Fruit fly (Drosophila melanogaster) ovary, adult (tissue): ENCODE data around the gene RpS8.

Source experiments
- CG17801 ChIP-seq: fragments of 200-800 bp; optimal IDR thresholded peaks from 2 replicates; lab custom pipeline; 2019; ENCODE audit warnings: missing biosample characterization, mild to moderate bottlenecking, missing genetic modification characterization, moderate library complexity; ENCODE audit not compliant: partially characterized antibody

RpS8 gene

dm6 chr3R:29847126-29847525 lies 14.3 kb upstream of the RpS8 start:
- no peak for TF ChIP-seq CG17801 (GFP tag; lab: Kevin White, UChicago)

DNA sequence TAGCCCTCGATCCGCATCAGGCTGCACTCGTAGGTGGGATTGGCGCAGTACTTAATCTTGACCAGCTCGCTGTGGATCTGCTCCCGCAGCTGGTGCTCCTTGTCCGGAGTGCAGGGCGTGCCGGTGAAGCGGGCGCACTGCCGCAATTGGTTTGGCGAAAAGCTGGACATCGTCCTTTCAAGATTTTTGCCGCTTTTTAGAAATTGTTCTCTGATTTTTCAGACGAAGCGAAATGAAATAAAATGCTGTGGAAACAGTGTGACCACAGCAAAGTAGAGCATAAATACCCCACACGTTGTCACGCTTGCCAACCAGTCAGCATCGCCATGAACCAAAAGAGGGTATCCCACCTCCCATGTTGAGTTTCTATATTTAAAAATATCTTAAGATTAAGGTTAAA lies 4.2 kb upstream of the RpS8 start, which contains the start of gene dgt1:
Gene dgt1 (minus strand): TSS at position 264 of the 400 bp plus-strand sequence.
- no peak for TF ChIP-seq CG17801 (GFP tag; lab: Kevin White, UChicago)

dm6 chr3R:29858806-29859205 lies 2.6 kb upstream of the RpS8 start, which contains the start of gene CG7824:
CG7824 (minus strand) TSS chr3R:29858936.
- TF ChIP-seq CG17801 (GFP tag; lab: Kevin White, UChicago): no peak

- TF ChIP-seq CG17801 (GFP tag; lab: Kevin White, UChicago): peak; percentile 27
Measured at dm6 chr3R:29859763-29860162, 1.6 kb upstream of the RpS8 start.

dm6 chr3R:29862795-29863194 lies 1.4 kb downstream of the RpS8 start:
- no peak for TF ChIP-seq CG17801 (GFP tag; lab: Kevin White, UChicago)

dm6 chr3R:29866706-29867105 lies 5.3 kb downstream of the RpS8 start:
- TF ChIP-seq CG17801 (GFP tag; lab: Kevin White, UChicago): no peak

dm6 chr3R:29867470-29867869 lies 6.1 kb downstream of the RpS8 start:
- no peak for TF ChIP-seq CG17801 (GFP tag; lab: Kevin White, UChicago)

dm6 chr3R:29867895-29868294 lies 6.5 kb downstream of the RpS8 start:
- TF ChIP-seq CG17801 (GFP tag; lab: Kevin White, UChicago): no peak

DNA sequence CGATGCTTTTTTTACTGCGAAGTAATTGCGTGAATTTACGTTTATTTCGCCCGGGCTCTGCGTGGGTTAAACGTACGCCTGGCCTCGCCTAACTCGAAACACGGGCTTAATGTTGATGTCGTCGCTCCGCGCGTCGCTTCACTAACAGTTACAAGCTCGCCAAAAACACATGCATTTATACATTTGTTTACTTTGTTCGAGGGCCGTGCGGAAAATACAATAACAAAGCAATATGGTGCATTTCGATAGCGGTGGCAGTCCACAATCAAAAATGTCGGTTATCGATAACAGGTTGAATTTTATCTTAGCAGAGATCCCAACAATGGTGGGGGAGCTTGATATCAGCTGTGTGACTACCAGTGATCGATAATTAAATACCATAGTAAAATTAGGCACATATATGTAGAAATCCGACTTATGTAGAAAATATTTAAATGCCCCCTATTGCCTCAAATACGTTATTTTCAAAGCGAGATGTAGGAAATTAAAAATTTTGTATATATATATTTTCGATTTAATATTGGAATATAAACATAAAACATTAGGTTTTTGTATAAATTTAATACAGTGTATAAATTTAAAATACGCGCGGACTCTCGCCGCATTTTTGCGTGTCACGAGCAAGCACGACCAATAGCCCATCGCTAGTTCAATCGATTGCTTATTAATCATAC lies 7.4 kb downstream of the RpS8 start, which contains the start of gene Zip99C:
Gene Zip99C (minus strand): TSS at position 220 of the 674 bp plus-strand sequence.
- peak; percentile 16 for TF ChIP-seq CG17801 (GFP tag; lab: Kevin White, UChicago)

DNA sequence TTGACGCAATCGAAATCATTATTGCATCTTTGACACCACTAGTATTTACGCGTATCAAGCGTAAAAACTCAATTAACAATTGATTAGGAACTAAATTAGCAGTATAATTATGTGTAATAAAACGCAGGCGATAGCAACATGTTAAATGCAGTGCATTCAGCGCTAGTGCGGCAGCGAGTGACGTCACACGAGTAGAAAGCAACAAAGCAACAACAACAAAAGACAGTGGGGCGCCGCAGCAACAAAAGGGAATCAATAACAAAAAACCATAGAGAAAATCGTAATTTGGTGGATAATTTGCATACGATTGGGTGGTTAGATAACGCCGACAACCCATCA lies 7.9 kb downstream of the RpS8 start, which contains the start of gene CG34133:
Gene CG34133 (plus strand): TSS at position 16 of the 339 bp plus-strand sequence.
- no peak for TF ChIP-seq CG17801 (GFP tag; lab: Kevin White, UChicago)

- TF ChIP-seq CG17801 (GFP tag; lab: Kevin White, UChicago): peak; percentile 50
Measured at dm6 chr3R:29875830-29876229, 14.4 kb downstream of the RpS8 start.

- no peak for TF ChIP-seq CG17801 (GFP tag; lab: Kevin White, UChicago)
Measured at dm6 chr3R:29876232-29876631, 14.8 kb downstream of the RpS8 start.

- TF ChIP-seq CG17801 (GFP tag; lab: Kevin White, UChicago): peak; percentile 27
Measured at dm6 chr3R:29876733-29877193, 15.4 kb downstream of the RpS8 start, which contains the start of gene CG31038. CG31038 (plus strand) TSS chr3R:29877059.

dm6 chr3R:29880306-29880705 lies 18.9 kb downstream of the RpS8 start:
- no peak for TF ChIP-seq CG17801 (GFP tag; lab: Kevin White, UChicago)

dm6 chr3R:29891183-29891582 lies 29.8 kb downstream of the RpS8 start:
- no peak for TF ChIP-seq CG17801 (GFP tag; lab: Kevin White, UChicago)

- TF ChIP-seq CG17801 (GFP tag; lab: Kevin White, UChicago): no peak
Measured at dm6 chr3R:29893030-29893429, 31.6 kb downstream of the RpS8 start.
